Worm (Caenorhabditis elegans) whole organism, mixed stage, embryonic: ENCODE measurements around the gene Y41D4A.7.

Experiments used
- M03D4.4 ChIP-seq: sonication (generic microtip); optimal IDR thresholded peaks from 2 replicates; lab custom pipeline; 2017; ENCODE audit warnings: mild to moderate bottlenecking, missing genetic modification characterization, missing compliant biosample characterization
- bed-3 ChIP-seq: fragments of 200-800 bp; sonication (Bioruptor generic); optimal IDR thresholded peaks from 3 replicates; lab custom pipeline; 2018; ENCODE audit warnings: mild to moderate bottlenecking, missing genetic modification characterization, moderate library complexity, missing compliant biosample characterization
- ceh-43 ChIP-seq: fragments of 200-800 bp; sonication (Bioruptor generic); optimal IDR thresholded peaks from 2 replicates; lab custom pipeline; 2018; ENCODE audit warnings: mild to moderate bottlenecking, missing genetic modification characterization, moderate library complexity, missing compliant biosample characterization
- ces-1 ChIP-seq: fragments of 150-350 bp; optimal IDR thresholded peaks from 2 replicates; lab custom pipeline; 2014; ENCODE audit warnings: missing biosample characterization, missing genetic modification reagents, missing genetic modification characterization
- cnd-1 ChIP-seq: fragments of 200-800 bp; sonication (Bioruptor generic); optimal IDR thresholded peaks from 2 replicates; lab custom pipeline; 2018; ENCODE audit warnings: mild to moderate bottlenecking, missing genetic modification characterization, missing compliant biosample characterization
- drap-1 ChIP-seq: fragments of 200-800 bp; sonication (Bioruptor generic); optimal IDR thresholded peaks from 3 replicates; lab custom pipeline; 2018; ENCODE audit warnings: mild to moderate bottlenecking, missing genetic modification characterization, missing compliant biosample characterization
- elt-1 ChIP-seq: sonication (generic microtip); optimal IDR thresholded peaks from 2 replicates; lab custom pipeline; 2017; ENCODE audit warnings: missing genetic modification characterization, mild to moderate bottlenecking, missing compliant biosample characterization, antibody characterized with exemption, moderate library complexity, borderline replicate concordance; ENCODE audit not compliant: insufficient read depth
- elt-3 ChIP-seq: fragments of 150-350 bp; optimal IDR thresholded peaks from 2 replicates; lab custom pipeline; 2014; ENCODE audit warnings: missing biosample characterization, missing genetic modification characterization
- flh-1 ChIP-seq: fragments of 200-800 bp; sonication (Bioruptor generic); optimal IDR thresholded peaks from 2 replicates; lab custom pipeline; 2018; ENCODE audit warnings: mild to moderate bottlenecking, missing genetic modification characterization, moderate library complexity, missing compliant biosample characterization
- ham-2 ChIP-seq: fragments of 200-800 bp; sonication (Bioruptor generic); optimal IDR thresholded peaks from 2 replicates; lab custom pipeline; 2018; ENCODE audit warnings: mild to moderate bottlenecking, missing genetic modification characterization, missing compliant biosample characterization
- hlh-1 ChIP-seq: fragments of 150-350 bp; optimal IDR thresholded peaks from 2 replicates; lab custom pipeline; 2014; ENCODE audit warnings: missing biosample characterization, missing genetic modification reagents, missing genetic modification characterization
- lin-13 ChIP-seq: fragments of 150-350 bp; optimal IDR thresholded peaks from 2 replicates; lab custom pipeline; 2014; ENCODE audit warnings: missing biosample characterization, missing genetic modification characterization
- lin-32 ChIP-seq: fragments of 200-800 bp; sonication (Bioruptor generic); optimal IDR thresholded peaks from 2 replicates; lab custom pipeline; 2018; ENCODE audit warnings: mild to moderate bottlenecking, missing genetic modification characterization, missing compliant biosample characterization
- lsy-2 ChIP-seq: fragments of 150-350 bp; optimal IDR thresholded peaks from 2 replicates; lab custom pipeline; 2014; ENCODE audit warnings: missing biosample characterization, missing genetic modification characterization
- mab-5 ChIP-seq: fragments of 150-350 bp; optimal IDR thresholded peaks from 2 replicates; lab custom pipeline; 2014; ENCODE audit warnings: missing biosample characterization, missing genetic modification characterization
- mep-1 ChIP-seq: fragments of 150-350 bp; optimal IDR thresholded peaks from 2 replicates; lab custom pipeline; 2017; ENCODE audit warnings: missing biosample characterization, missing genetic modification reagents, missing genetic modification characterization, inconsistent platforms
- mls-2 ChIP-seq: sonication (generic microtip); optimal IDR thresholded peaks from 2 replicates; lab custom pipeline; 2016; ENCODE audit warnings: mild to moderate bottlenecking, missing genetic modification characterization, moderate library complexity, missing compliant biosample characterization
- nhr-12 ChIP-seq: fragments of 150-350 bp; optimal IDR thresholded peaks from 2 replicates; lab custom pipeline; 2014; ENCODE audit warnings: missing biosample characterization, missing genetic modification characterization
- nhr-2 ChIP-seq: fragments of 150-350 bp; optimal IDR thresholded peaks from 2 replicates; lab custom pipeline; 2014; ENCODE audit warnings: missing biosample characterization, missing genetic modification characterization
- nhr-237 ChIP-seq: fragments of 150-350 bp; optimal IDR thresholded peaks from 2 replicates; lab custom pipeline; 2014; ENCODE audit warnings: missing biosample characterization, missing genetic modification characterization
- nhr-28 ChIP-seq: fragments of 150-350 bp; optimal IDR thresholded peaks from 2 replicates; lab custom pipeline; 2014; ENCODE audit warnings: missing biosample characterization, missing genetic modification characterization
- nhr-76 ChIP-seq: sonication (generic microtip); optimal IDR thresholded peaks from 2 replicates; lab custom pipeline; 2017; ENCODE audit warnings: missing biosample characterization, missing genetic modification characterization
- pha-4 ChIP-seq: fragments of 150-350 bp; optimal IDR thresholded peaks from 2 replicates; lab custom pipeline; 2018; ENCODE audit warnings: missing biosample characterization, missing genetic modification reagents, missing genetic modification characterization
- sem-2 ChIP-seq: fragments of 200-800 bp; sonication (Bioruptor generic); optimal IDR thresholded peaks from 2 replicates; lab custom pipeline; 2018; ENCODE audit warnings: mild to moderate bottlenecking, missing genetic modification characterization, missing compliant biosample characterization
- snpc-4 ChIP-seq: fragments of 150-350 bp; optimal IDR thresholded peaks from 2 replicates; lab custom pipeline; 2014; ENCODE audit warnings: missing biosample characterization, missing genetic modification characterization
- sptf-1 ChIP-seq: sonication (generic microtip); optimal IDR thresholded peaks from 2 replicates; lab custom pipeline; 2017; ENCODE audit warnings: mild to moderate bottlenecking, missing genetic modification characterization, moderate library complexity, missing compliant biosample characterization
- unc-120 ChIP-seq: sonication (generic microtip); optimal IDR thresholded peaks from 2 replicates; lab custom pipeline; 2017; ENCODE audit warnings: missing genetic modification characterization, missing compliant biosample characterization; ENCODE audit not compliant: poor library complexity, severe bottlenecking
- unc-39 ChIP-seq: fragments of 150-350 bp; optimal IDR thresholded peaks from 2 replicates; lab custom pipeline; 2014; ENCODE audit warnings: missing biosample characterization, missing genetic modification characterization
- unc-62 ChIP-seq: fragments of 150-350 bp; optimal IDR thresholded peaks from 2 replicates; lab custom pipeline; 2014; ENCODE audit warnings: missing biosample characterization, missing genetic modification reagents, missing genetic modification characterization
- ztf-11 ChIP-seq: fragments of 150-350 bp; optimal IDR thresholded peaks from 2 replicates; lab custom pipeline; 2014; ENCODE audit warnings: missing biosample characterization, missing genetic modification characterization

Y41D4A.7 gene

DNA sequence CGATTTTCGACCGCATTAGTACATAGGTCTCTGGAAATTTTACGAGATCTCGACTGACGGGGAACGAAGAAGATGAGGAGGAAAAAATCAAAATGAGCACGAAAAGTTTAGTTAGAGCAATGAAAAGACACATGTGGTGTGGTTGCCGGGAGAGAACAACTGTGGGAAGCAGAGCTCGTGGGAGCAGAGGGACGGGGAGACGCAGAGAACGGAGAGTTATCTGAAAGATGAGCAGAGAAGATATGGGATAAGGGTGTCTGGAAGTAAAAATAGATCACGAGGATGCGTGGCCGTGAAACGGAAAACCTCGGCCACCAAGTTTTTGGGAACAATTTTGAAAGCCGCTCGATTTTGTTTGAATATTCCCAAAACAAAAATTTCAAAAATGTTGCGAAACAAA is at the start of gene Y41D4A.7:
Y41D4A.7 (minus strand) TSS at position 18 of the 400 bp plus-strand sequence.
- TF ChIP-seq sem-2 (no peak), hlh-1 (peak; percentile 92), snpc-4 (no peak)

DNA sequence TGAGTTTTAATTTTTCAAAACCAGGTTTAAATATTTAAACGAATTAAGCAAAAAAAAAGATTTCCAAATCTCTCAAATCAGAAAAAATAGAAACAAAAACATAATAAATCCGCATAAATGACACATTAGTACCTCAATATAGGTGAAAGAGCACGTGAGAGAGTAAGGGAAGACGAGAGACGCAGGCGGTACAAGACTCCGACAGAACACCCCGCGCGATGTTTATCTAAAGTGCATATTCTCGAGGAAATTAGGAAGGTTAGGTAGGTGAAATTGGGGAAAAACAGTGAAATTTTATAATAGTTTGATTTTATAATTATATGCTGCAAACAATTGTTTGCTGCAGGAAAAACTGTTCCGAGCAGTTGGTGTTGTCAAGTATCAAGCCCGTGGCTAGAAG is 43.2 kb upstream of the Y41D4A.7 start:
- TF ChIP-seq bed-3 (GFP tag; lab: Kevin White, UChicago): no peak
- no peak for TF ChIP-seq elt-3 (tag; lab: Kevin White, UChicago)
- TF ChIP-seq nhr-237 (tag; lab: Kevin White, UChicago): no peak
- peak; percentile 24 for TF ChIP-seq ces-1 (GFP tag; lab: Kevin White, UChicago)
- TF ChIP-seq nhr-28 (tag; lab: Kevin White, UChicago): no peak
- TF ChIP-seq nhr-12 (tag; lab: Kevin White, UChicago): no peak
- TF ChIP-seq cnd-1 (tag; lab: Kevin White, UChicago): no peak
- TF ChIP-seq lin-32 (GFP tag; lab: Kevin White, UChicago): no peak
- no peak for TF ChIP-seq sem-2
- no peak for TF ChIP-seq ham-2
- peak; percentile 30 for TF ChIP-seq mab-5 (tag; lab: Kevin White, UChicago)
- no peak for TF ChIP-seq M03D4.4 (tag; lab: Kevin White, UChicago)
- TF ChIP-seq flh-1 (GFP tag; lab: Kevin White, UChicago): no peak
- TF ChIP-seq lsy-2 (tag; lab: Kevin White, UChicago): no peak
- TF ChIP-seq pha-4 (tag; lab: Kevin White, UChicago): peak; percentile 8
- no peak for TF ChIP-seq mep-1 (tag; lab: Kevin White, UChicago)
- TF ChIP-seq, all 35 proteins: peak for 3

DNA sequence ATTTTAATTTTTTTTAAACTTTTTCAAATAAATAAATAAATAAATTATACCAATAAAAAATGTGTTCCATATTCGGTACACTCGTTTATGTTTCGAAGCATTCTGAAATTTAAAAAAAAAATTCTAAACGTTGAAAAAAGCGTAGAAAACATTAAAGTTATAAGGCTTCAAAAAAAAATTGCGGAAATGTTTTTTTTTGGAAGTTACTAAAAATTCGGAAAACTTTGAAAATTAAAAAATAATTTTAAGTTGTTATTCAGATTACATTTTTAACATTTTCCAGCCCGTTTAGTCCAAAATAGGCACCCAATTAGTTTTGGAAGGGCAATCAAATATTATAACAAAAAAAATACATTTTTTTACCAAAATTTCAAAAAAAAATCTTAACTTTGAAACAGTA is 42.5 kb upstream of the Y41D4A.7 start, which contains the start of gene Y38C1BA.1:
Y38C1BA.1 (minus strand) TSS at position 101 of the 400 bp plus-strand sequence.
- TF ChIP-seq lsy-2 (tag; lab: Kevin White, UChicago): no peak
- no peak for TF ChIP-seq nhr-76 (tag; lab: Kevin White, UChicago)
- no peak for TF ChIP-seq unc-39
- TF ChIP-seq nhr-237 (tag; lab: Kevin White, UChicago): no peak
- no peak for TF ChIP-seq unc-62
- TF ChIP-seq mls-2: no peak
- no peak for TF ChIP-seq elt-3 (tag; lab: Kevin White, UChicago)
- no peak for TF ChIP-seq nhr-2 (tag; lab: Kevin White, UChicago)
- no peak for TF ChIP-seq sem-2
- no peak for TF ChIP-seq mep-1 (tag; lab: Kevin White, UChicago)
- no peak for TF ChIP-seq drap-1 (GFP tag; lab: Kevin White, UChicago)
- no peak for TF ChIP-seq lin-13
- no peak for TF ChIP-seq ham-2
- TF ChIP-seq sptf-1 (tag; lab: Kevin White, UChicago): no peak
- no peak for TF ChIP-seq ceh-43

DNA sequence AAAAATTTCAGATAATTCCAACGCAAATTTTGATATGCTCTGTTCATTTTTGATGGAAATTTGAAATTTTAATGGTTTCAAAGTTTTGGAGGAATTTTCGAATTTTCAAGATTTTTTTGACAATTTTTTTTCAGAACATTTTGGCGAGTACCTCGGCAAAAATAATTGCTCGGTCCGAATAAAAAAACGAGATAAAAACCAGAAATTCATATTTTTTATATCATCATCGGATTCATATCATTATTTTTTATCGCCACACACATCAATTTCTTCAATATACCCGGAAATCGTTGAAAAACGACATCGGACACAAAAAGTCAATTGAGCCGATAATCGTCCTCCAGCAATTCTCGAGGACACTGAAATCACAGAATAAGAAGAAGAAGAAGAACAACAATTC is 30.4 kb upstream of the Y41D4A.7 start:
- TF ChIP-seq snpc-4 (no peak), sem-2 (no peak), mep-1 (tag; lab: Kevin White, UChicago) (no peak), unc-120 (tag; lab: Kevin White, UChicago) (no peak), nhr-76 (tag; lab: Kevin White, UChicago) (no peak), nhr-237 (tag; lab: Kevin White, UChicago) (no peak), lin-13 (no peak), cnd-1 (tag; lab: Kevin White, UChicago) (no peak), sptf-1 (tag; lab: Kevin White, UChicago) (no peak), elt-1 (tag; lab: Kevin White, UChicago) (no peak), ztf-11 (tag; lab: Kevin White, UChicago) (no peak)

DNA sequence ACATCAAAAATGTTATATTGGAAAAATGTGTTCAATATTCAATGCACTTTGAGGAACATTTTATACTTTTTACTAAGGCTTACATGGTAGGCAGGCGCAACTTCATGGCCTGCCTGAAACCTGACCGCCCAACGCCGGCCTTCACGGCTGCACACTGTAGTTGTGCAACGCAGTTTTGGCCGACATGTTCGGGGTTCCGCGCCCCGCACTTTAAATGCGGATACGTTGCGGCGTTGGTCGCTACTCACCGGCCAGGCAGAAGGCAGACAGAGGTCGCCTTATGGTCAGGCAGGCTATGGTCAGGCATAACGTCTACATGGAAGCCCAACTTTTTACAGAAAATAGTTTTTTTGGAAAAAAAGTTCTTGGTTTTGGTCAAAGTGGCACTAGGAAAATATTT is 29.3 kb upstream of the Y41D4A.7 start:
- TF ChIP-seq nhr-237 (tag; lab: Kevin White, UChicago): no peak
- TF ChIP-seq unc-120 (tag; lab: Kevin White, UChicago): no peak
- no peak for TF ChIP-seq M03D4.4 (tag; lab: Kevin White, UChicago)
- no peak for TF ChIP-seq sem-2
- no peak for TF ChIP-seq nhr-76 (tag; lab: Kevin White, UChicago)
- TF ChIP-seq lsy-2 (tag; lab: Kevin White, UChicago): no peak
- TF ChIP-seq mep-1 (tag; lab: Kevin White, UChicago): no peak
- no peak for TF ChIP-seq flh-1 (GFP tag; lab: Kevin White, UChicago)
- no peak for TF ChIP-seq ztf-11 (tag; lab: Kevin White, UChicago)
- TF ChIP-seq hlh-1: no peak
- TF ChIP-seq drap-1 (GFP tag; lab: Kevin White, UChicago): no peak
